Worm (Caenorhabditis elegans): ENCODE measurements around the gene crn-4.

DNA sequence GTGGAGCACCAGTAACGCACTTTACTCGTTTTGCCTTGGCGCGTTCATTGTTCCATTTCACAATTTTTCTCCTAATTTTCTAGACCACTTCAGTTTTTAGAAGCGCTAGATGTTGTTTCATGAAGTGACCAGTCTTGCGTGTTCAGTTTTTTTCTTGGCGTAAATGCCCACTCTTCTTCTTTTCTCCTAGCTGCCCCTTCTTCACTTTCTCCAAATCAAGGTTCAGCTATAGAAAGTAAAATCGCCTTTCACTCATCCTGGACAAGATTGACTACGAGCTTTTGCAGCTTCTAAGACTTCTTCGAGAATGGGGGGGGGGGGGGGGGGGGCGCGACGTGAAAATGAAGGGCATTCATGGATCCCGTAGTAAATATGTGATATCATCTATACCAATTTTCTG is 45.2 kb downstream of the crn-4 start:
- no peak for TF ChIP-seq sox-4 (tag; optimal IDR thresholded peaks at IDR 0.05)
- TF ChIP-seq fkh-10 (GFP tag; optimal IDR thresholded peaks at IDR 0.05), result no peak
- TF ChIP-seq egl-27 (tag; optimal IDR thresholded peaks at IDR 0.05), result no peak
- TF ChIP-seq mep-1 (tag; optimal IDR thresholded peaks at IDR 0.05), result no peak
- no peak for TF ChIP-seq lin-39 (tag; optimal IDR thresholded peaks at IDR 0.05)
- no peak for TF ChIP-seq aly-2 (tag; optimal IDR thresholded peaks at IDR 0.05)
